Fruit fly (Drosophila melanogaster) whole organism, embryonic: ENCODE results near the gene Mkk4.

Source experiments
- Asciz ChIP-seq: fragments of 200-800 bp; sonication (Bioruptor generic); optimal IDR thresholded peaks from 2 replicates; lab custom pipeline; 2017; ENCODE audit warnings: missing biosample characterization, mild to moderate bottlenecking, missing genetic modification characterization, missing genetic modification reagents
- CG14860 ChIP-seq: fragments of 200-800 bp; sonication (Bioruptor generic); IDR thresholded peaks from 3 replicates; pipeline ENCODE4 v1.3.6; 2022; ENCODE audit warnings: missing biosample characterization, missing genetic modification characterization; ENCODE audit not compliant: partially characterized antibody
- CG15479 ChIP-seq: fragments of 200-800 bp; sonication (Bioruptor generic); optimal IDR thresholded peaks from 3 replicates; lab custom pipeline; 2019; ENCODE audit warnings: missing biosample characterization, mild to moderate bottlenecking, missing genetic modification characterization, moderate library complexity
- tll ChIP-seq, 2 experiments: fragments of 200-800 bp in 1 of 2; fragments of >200 bp in 1 of 2; sonication (Bioruptor generic) in 1 of 2; optimal IDR thresholded peaks; 2 replicates each; lab custom pipeline; 2017 to 2019; ENCODE audit warnings: missing biosample characterization in 2 of 2, missing genetic modification characterization in 2 of 2, mild to moderate bottlenecking in 1 of 2, moderate library complexity in 1 of 2

dm6 chr3R:8673803-8674234, 23.2 kb upstream of the Mkk4 start, which contains the start of gene mRpL19:
- TF ChIP-seq CG15479: no peak
- no peak for TF ChIP-seq Asciz (GFP tag; lab: Kevin White, UChicago)
- TF ChIP-seq CG14860 (GFP tag; lab: Robert Waterston, UW): no peak
- no peak for TF ChIP-seq tll (GFP tag; optimal IDR thresholded peaks at IDR 0.05; lab: Kevin White, UChicago)
